Worm (Caenorhabditis elegans) whole organism, L1 larva: ENCODE results near the gene Y41C4A.6.

Experiments
- C16A3.4 ChIP-seq: fragments of 150-350 bp; optimal IDR thresholded peaks from 2 replicates; lab custom pipeline; 2014; ENCODE audit warnings: missing biosample characterization, missing genetic modification characterization
- F16B12.6 ChIP-seq: fragments of 150-350 bp; optimal IDR thresholded peaks from 2 replicates; lab custom pipeline; 2014; ENCODE audit warnings: missing biosample characterization, missing genetic modification characterization
- alr-1 ChIP-seq: fragments of 200-800 bp; sonication (Bioruptor generic); optimal IDR thresholded peaks from 2 replicates; lab custom pipeline; 2018; ENCODE audit warnings: borderline replicate concordance, mild to moderate bottlenecking, missing genetic modification characterization, missing compliant biosample characterization
- aly-2 ChIP-seq: fragments of 150-350 bp; optimal IDR thresholded peaks from 2 replicates; lab custom pipeline; 2014; ENCODE audit warnings: missing biosample characterization, missing genetic modification characterization
- ama-1 ChIP-seq: fragments of 150-350 bp; optimal IDR thresholded peaks from 2 replicates; lab custom pipeline; 2014
- blmp-1 ChIP-seq: fragments of 150-350 bp; optimal IDR thresholded peaks from 2 replicates; lab custom pipeline; 2014; ENCODE audit warnings: missing biosample characterization, missing genetic modification characterization
- ceh-88 ChIP-seq: fragments of 200-800 bp; sonication (Bioruptor generic); IDR thresholded peaks from 2 replicates; pipeline ENCODE4 v1.3.6; 2022; ENCODE audit warnings: missing genetic modification characterization, missing compliant biosample characterization
- ceh-90 ChIP-seq: sonication (generic microtip); optimal IDR thresholded peaks from 2 replicates; lab custom pipeline; 2016; ENCODE audit warnings: missing genetic modification characterization, missing compliant biosample characterization
- dsc-1 ChIP-seq: sonication (generic microtip); optimal IDR thresholded peaks from 2 replicates; lab custom pipeline; 2016; ENCODE audit warnings: mild to moderate bottlenecking, missing genetic modification characterization, missing compliant biosample characterization
- efl-1 ChIP-seq, 4 experiments: fragments of 150-350 bp; optimal IDR thresholded peaks in 3 of 4; peaks in 1 of 4; 1 replicate in 1 of 4; 2 replicates in 3 of 4; lab custom pipeline; 2014; ENCODE audit warnings: missing biosample characterization in 2 of 4, missing genetic modification characterization in 2 of 4, missing genetic modification reagents in 2 of 4
- efl-3 ChIP-seq: fragments of 200-800 bp; sonication (Bioruptor generic); optimal IDR thresholded peaks from 2 replicates; lab custom pipeline; 2018; ENCODE audit warnings: mild to moderate bottlenecking, missing genetic modification characterization, missing compliant biosample characterization
- egl-27 ChIP-seq, 2 experiments: fragments of 150-350 bp in 1 of 2; sonication (generic microtip); optimal IDR thresholded peaks; 3 replicates each; lab custom pipeline; 2017 to 2018; ENCODE audit warnings: missing biosample characterization in 2 of 2, missing genetic modification characterization in 2 of 2, missing genetic modification reagents in 2 of 2
- elt-2 ChIP-seq: sonication (generic microtip); optimal IDR thresholded peaks from 2 replicates; lab custom pipeline; 2016; ENCODE audit warnings: missing genetic modification characterization, mild to moderate bottlenecking, inconsistent platforms, missing compliant biosample characterization, missing genetic modification reagents
- elt-3 ChIP-seq, 6 experiments: fragments of 150-350 bp in 1 of 6; sonication (generic microtip); optimal IDR thresholded peaks; 2 replicates each; lab custom pipeline; 2017 to 2018; ENCODE audit warnings: missing biosample characterization in 6 of 6, missing genetic modification characterization in 6 of 6, inconsistent platforms in 1 of 6
- ets-5 ChIP-seq: fragments of 200-800 bp; sonication (Bioruptor generic); IDR thresholded peaks from 2 replicates; pipeline ENCODE4 v1.3.6; 2022; ENCODE audit warnings: missing genetic modification characterization, missing compliant biosample characterization
- fkh-8 ChIP-seq: sonication (generic microtip); optimal IDR thresholded peaks from 2 replicates; lab custom pipeline; 2016; ENCODE audit warnings: mild to moderate bottlenecking, missing genetic modification characterization, missing compliant biosample characterization
- hlh-17 ChIP-seq: fragments of 200-800 bp; sonication (Bioruptor generic); optimal IDR thresholded peaks from 2 replicates; lab custom pipeline; 2018; ENCODE audit warnings: missing genetic modification characterization, mild to moderate bottlenecking, missing compliant biosample characterization, moderate library complexity, borderline replicate concordance
- hlh-4 ChIP-seq: sonication (generic microtip); optimal IDR thresholded peaks from 2 replicates; lab custom pipeline; 2016; ENCODE audit warnings: mild to moderate bottlenecking, missing genetic modification characterization, missing compliant biosample characterization
- irx-1 ChIP-seq: sonication (generic microtip); optimal IDR thresholded peaks from 2 replicates; lab custom pipeline; 2016; ENCODE audit warnings: missing genetic modification characterization, missing compliant biosample characterization
- jun-1 ChIP-seq: fragments of 150-350 bp; optimal IDR thresholded peaks from 2 replicates; lab custom pipeline; 2014; ENCODE audit warnings: missing biosample characterization, missing genetic modification reagents, missing genetic modification characterization
- lin-14 ChIP-seq: fragments of 200-800 bp; sonication (Bioruptor generic); optimal IDR thresholded peaks from 2 replicates; lab custom pipeline; 2018; ENCODE audit warnings: mild to moderate bottlenecking, missing genetic modification characterization, moderate library complexity, missing compliant biosample characterization
- lin-15B ChIP-seq: fragments of 150-350 bp; sonication (generic microtip); optimal IDR thresholded peaks from 3 replicates; lab custom pipeline; 2014; ENCODE audit warnings: missing biosample characterization, missing genetic modification characterization
- lin-35 ChIP-seq, 2 experiments: fragments of 150-350 bp; optimal IDR thresholded peaks; 2 replicates each; lab custom pipeline; 2014; ENCODE audit warnings: missing biosample characterization in 2 of 2, missing genetic modification characterization in 2 of 2, missing genetic modification reagents in 2 of 2
- lsy-2 ChIP-seq, 2 experiments: fragments of 150-350 bp; optimal IDR thresholded peaks; 2 replicates each; lab custom pipeline; 2014; ENCODE audit warnings: missing biosample characterization in 2 of 2, missing genetic modification characterization in 2 of 2
- mdl-1 ChIP-seq, 2 experiments: fragments of 150-350 bp; optimal IDR thresholded peaks; 2 replicates each; lab custom pipeline; 2014 to 2017; ENCODE audit warnings: missing biosample characterization in 2 of 2, missing genetic modification characterization in 2 of 2, inconsistent platforms in 1 of 2
- mef-2 ChIP-seq: fragments of 150-350 bp; optimal IDR thresholded peaks from 2 replicates; lab custom pipeline; 2014; ENCODE audit warnings: missing biosample characterization, missing genetic modification characterization
- mep-1 ChIP-seq: fragments of 150-350 bp; optimal IDR thresholded peaks from 2 replicates; lab custom pipeline; 2014; ENCODE audit warnings: missing biosample characterization, missing genetic modification characterization
- nhr-20 ChIP-seq: sonication (generic microtip); optimal IDR thresholded peaks from 2 replicates; lab custom pipeline; 2016; ENCODE audit warnings: mild to moderate bottlenecking, missing genetic modification characterization, missing compliant biosample characterization
- nhr-28 ChIP-seq: fragments of 150-350 bp; optimal IDR thresholded peaks from 2 replicates; lab custom pipeline; 2014; ENCODE audit warnings: missing biosample characterization, missing genetic modification characterization
- nhr-71 ChIP-seq: sonication (generic microtip); optimal IDR thresholded peaks from 2 replicates; lab custom pipeline; 2016; ENCODE audit warnings: mild to moderate bottlenecking, missing genetic modification characterization, moderate library complexity, missing compliant biosample characterization
- nhr-76 ChIP-seq: sonication (generic microtip); optimal IDR thresholded peaks from 2 replicates; lab custom pipeline; 2017; ENCODE audit warnings: missing biosample characterization, missing genetic modification characterization
- nhr-77 ChIP-seq: fragments of 150-350 bp; optimal IDR thresholded peaks from 2 replicates; lab custom pipeline; 2014; ENCODE audit warnings: missing biosample characterization, missing genetic modification characterization
- nhr-84 ChIP-seq: sonication (generic microtip); optimal IDR thresholded peaks from 2 replicates; lab custom pipeline; 2017; ENCODE audit warnings: missing biosample characterization, missing genetic modification characterization
- nhr-85 ChIP-seq: sonication (generic microtip); peaks from one replicate; lab custom pipeline; 2016; ENCODE audit warnings: missing genetic modification characterization, inconsistent platforms, missing compliant biosample characterization
- nhr-90 ChIP-seq: sonication (generic microtip); optimal IDR thresholded peaks from 2 replicates; lab custom pipeline; 2016; ENCODE audit warnings: mild to moderate bottlenecking, missing genetic modification characterization, missing compliant biosample characterization; ENCODE audit not compliant: poor library complexity
- pag-3 ChIP-seq: sonication (generic microtip); optimal IDR thresholded peaks from 2 replicates; lab custom pipeline; 2017; ENCODE audit warnings: missing genetic modification characterization, mild to moderate bottlenecking, missing compliant biosample characterization, antibody characterized with exemption, borderline replicate concordance; ENCODE audit not compliant: insufficient read depth
- pqm-1 ChIP-seq: sonication (generic microtip); optimal IDR thresholded peaks from 3 replicates; lab custom pipeline; 2017; ENCODE audit warnings: missing biosample characterization, missing genetic modification characterization
- skn-1 ChIP-seq: fragments of 150-350 bp; optimal IDR thresholded peaks from 2 replicates; lab custom pipeline; 2014; ENCODE audit warnings: missing biosample characterization, missing genetic modification characterization
- snpc-4 ChIP-seq: fragments of 150-350 bp; optimal IDR thresholded peaks from 2 replicates; lab custom pipeline; 2014; ENCODE audit warnings: missing biosample characterization, missing genetic modification characterization
- snu-23 ChIP-seq: sonication (generic microtip); optimal IDR thresholded peaks from 2 replicates; lab custom pipeline; 2016; ENCODE audit warnings: missing genetic modification characterization, missing compliant biosample characterization
- unc-130 ChIP-seq: fragments of 150-350 bp; optimal IDR thresholded peaks from 2 replicates; lab custom pipeline; 2017; ENCODE audit warnings: missing biosample characterization, missing genetic modification characterization, inconsistent platforms
- unc-30 ChIP-seq: sonication (generic microtip); optimal IDR thresholded peaks from 2 replicates; lab custom pipeline; 2017; ENCODE audit warnings: missing biosample characterization, missing genetic modification characterization
- unc-86 ChIP-seq: sonication (generic microtip); optimal IDR thresholded peaks from 2 replicates; lab custom pipeline; 2016; ENCODE audit warnings: missing genetic modification characterization, missing compliant biosample characterization
- unc-98 ChIP-seq: fragments of 200-800 bp; sonication (Bioruptor generic); IDR thresholded peaks from 2 replicates; pipeline ENCODE4 v1.3.6; 2022; ENCODE audit warnings: missing genetic modification characterization, missing compliant biosample characterization
- vab-15 ChIP-seq: sonication (generic microtip); optimal IDR thresholded peaks from 2 replicates; lab custom pipeline; 2017; ENCODE audit warnings: missing genotype, mild to moderate bottlenecking, missing genetic modification characterization, missing compliant biosample characterization
- xbp-1 ChIP-seq: sonication (generic microtip); optimal IDR thresholded peaks from 2 replicates; lab custom pipeline; 2016; ENCODE audit warnings: missing genetic modification characterization, missing compliant biosample characterization
- zip-4 ChIP-seq: fragments of 200-800 bp; sonication (Bioruptor generic); optimal IDR thresholded peaks from 2 replicates; lab custom pipeline; 2018; ENCODE audit warnings: mild to moderate bottlenecking, missing genetic modification characterization, moderate library complexity, missing compliant biosample characterization

Y41C4A.6 gene

ce11 chrIII:11683038-11683437 is 13.3 kb upstream of the Y41C4A.6 start:
- TF ChIP-seq efl-1 (optimal IDR thresholded peaks at IDR 0.05; lab: Kevin White, UChicago) (no peak), efl-1 (GFP tag; optimal IDR thresholded peaks at IDR 0.05 in 1 of 2; lab: Kevin White, UChicago) (peak in 1 of 2 experiments; percentile 17), mdl-1 (tag; optimal IDR thresholded peaks at IDR 0.05; lab: Kevin White, UChicago) (no peak), F16B12.6 (tag; lab: Kevin White, UChicago) (no peak)

DNA sequence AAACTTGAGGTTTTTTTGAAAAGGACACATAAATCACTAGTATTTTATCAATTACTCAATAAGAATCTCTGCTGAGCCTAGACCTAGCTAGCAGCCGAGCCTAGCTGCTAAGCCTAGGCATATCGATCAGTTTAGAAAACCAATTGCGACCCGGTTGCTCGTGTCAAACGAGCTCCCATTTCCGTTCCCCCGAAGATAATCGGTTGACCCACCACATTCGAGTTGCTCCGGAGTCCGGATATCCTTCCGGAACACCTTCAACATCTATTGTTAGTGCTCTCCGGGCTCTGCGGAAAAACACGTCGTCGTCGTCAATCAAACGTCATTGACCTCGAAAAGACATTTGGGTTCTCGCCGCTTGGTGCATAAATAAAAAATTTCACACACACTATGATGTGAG is 12.6 kb upstream of the Y41C4A.6 start:
- TF ChIP-seq ets-5 (GFP tag; lab: Robert Waterston, UW) (no peak), fkh-8 (peak; percentile 11)

- TF ChIP-seq skn-1 (tag; lab: Kevin White, UChicago) (no peak), unc-98 (GFP tag; lab: Robert Waterston, UW) (no peak), snu-23 (GFP tag; lab: Kevin White, UChicago) (peak; percentile 9), lin-35 (GFP tag; optimal IDR thresholded peaks at IDR 0.05; lab: Kevin White, UChicago) (peak in 1 of 2 experiments; percentile 49), nhr-77 (tag; lab: Kevin White, UChicago) (peak; percentile 3), lin-14 (GFP tag; lab: Kevin White, UChicago) (peak; percentile 37), nhr-28 (no peak), nhr-20 (tag; lab: Kevin White, UChicago) (peak; percentile 24), lsy-2 (tag; optimal IDR thresholded peaks at IDR 0.05; lab: Kevin White, UChicago) (peak in 1 of 2 experiments; percentile 1), nhr-71 (tag; lab: Kevin White, UChicago) (peak; percentile 37), elt-3 (tag; optimal IDR thresholded peaks at IDR 0.05; lab: Kevin White, UChicago) (peak in 1 of 6 experiments; percentile 29), irx-1 (tag; lab: Kevin White, UChicago) (no peak), unc-130 (tag; lab: Kevin White, UChicago) (no peak), blmp-1 (tag; lab: Kevin White, UChicago) (peak; percentile 29), fkh-8 (peak; percentile 22), unc-30 (tag; lab: Kevin White, UChicago) (no peak), nhr-90 (tag; lab: Kevin White, UChicago) (peak; percentile 5), nhr-85 (peak; percentile 60), dsc-1 (peak; percentile 39), hlh-17 (GFP tag; lab: Kevin White, UChicago) (no peak), elt-2 (tag; lab: Kevin White, UChicago) (peak; percentile 71), aly-2 (tag; lab: Kevin White, UChicago) (no peak), mep-1 (tag; lab: Kevin White, UChicago) (no peak), egl-27 (tag; optimal IDR thresholded peaks at IDR 0.05; lab: Kevin White, UChicago) (no peak)
- TF ChIP-seq, all 84 proteins: peak for 14
These were observed 11.6 kb upstream of the Y41C4A.6 start for ce11 chrIII:11684770-11685169.

DNA sequence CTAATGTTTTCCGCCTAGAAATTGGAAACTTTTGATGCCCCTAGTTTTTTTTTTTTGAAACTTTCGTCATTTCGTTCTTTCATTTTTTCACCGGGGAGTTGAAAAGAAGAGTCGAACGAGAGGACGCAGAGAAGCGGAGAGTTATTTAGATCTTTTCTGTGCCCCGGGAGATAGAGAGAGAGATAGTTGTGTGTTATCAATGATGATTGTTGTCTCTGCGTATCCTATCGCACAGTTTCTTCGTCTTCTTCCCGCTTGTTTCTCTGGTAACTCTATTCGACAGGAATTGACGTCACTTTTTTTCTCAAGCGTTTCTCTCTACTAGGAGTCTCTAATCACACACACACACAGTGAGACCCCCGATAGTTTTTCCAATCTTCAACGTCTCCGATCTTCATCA is 7.1 kb upstream of the Y41C4A.6 start:
- peak; percentile 66 for TF ChIP-seq nhr-90 (tag; lab: Kevin White, UChicago)
- TF ChIP-seq ceh-90, result no peak
- TF ChIP-seq nhr-76, result no peak
- no peak for TF ChIP-seq zip-4 (GFP tag; lab: Kevin White, UChicago)
- no peak for TF ChIP-seq vab-15 (tag; lab: Kevin White, UChicago)
- no peak for TF ChIP-seq pag-3 (tag; lab: Kevin White, UChicago)
- peak; percentile 59 for TF ChIP-seq jun-1 (tag; lab: Kevin White, UChicago)
- no peak for TF ChIP-seq lin-15B
- peak; percentile 73 for TF ChIP-seq blmp-1 (tag; lab: Kevin White, UChicago)
- TF ChIP-seq C16A3.4 (tag; lab: Kevin White, UChicago), result peak; percentile 61
- no peak for TF ChIP-seq efl-3 (GFP tag; lab: Kevin White, UChicago)
- no peak for TF ChIP-seq unc-86
- TF ChIP-seq mef-2 (tag; lab: Kevin White, UChicago), result no peak
- peak; percentile 88 for TF ChIP-seq pqm-1 (tag; lab: Kevin White, UChicago)
- peak; percentile 67 for TF ChIP-seq unc-130 (tag; lab: Kevin White, UChicago)
- TF ChIP-seq nhr-20 (tag; lab: Kevin White, UChicago), result peak; percentile 77
- TF ChIP-seq irx-1 (tag; lab: Kevin White, UChicago), result no peak
- TF ChIP-seq hlh-4 (tag; lab: Kevin White, UChicago), result no peak
- peak; percentile 33 for TF ChIP-seq xbp-1 (tag; lab: Kevin White, UChicago)
- TF ChIP-seq ceh-88 (GFP tag; lab: Robert Waterston, UW), result no peak
- TF ChIP-seq alr-1, result no peak
- TF ChIP-seq egl-27 (tag; optimal IDR thresholded peaks at IDR 0.05; lab: Kevin White, UChicago), result peak in 1 of 2 experiments; percentile 33
- no peak for TF ChIP-seq ama-1 (lab: Kevin White, UChicago)
- no peak for TF ChIP-seq snpc-4 (tag; lab: Kevin White, UChicago)
- peak; percentile 83 for TF ChIP-seq lin-14 (GFP tag; lab: Kevin White, UChicago)
- TF ChIP-seq nhr-84 (tag; lab: Kevin White, UChicago), result no peak
